Worm (Caenorhabditis elegans): ENCODE results near the gene F01G10.4.

The F01G10.4 gene

ce11 chrIV:10216704-10217296 is 15.6 kb downstream of the F01G10.4 start:
- TF ChIP-seq ceh-36 (tag; optimal IDR thresholded peaks at IDR 0.05) (no peak), sea-1 (GFP tag; conservative IDR thresholded peaks at IDR 0.05) (no peak), pes-1 (GFP tag; IDR thresholded peaks at IDR 0.05) (no peak), tbx-37 (GFP tag; conservative IDR thresholded peaks at IDR 0.05) (no peak), hnd-1 (tag; optimal IDR thresholded peaks at IDR 0.05) (no peak), flt-1 (GFP tag; IDR thresholded peaks at IDR 0.05) (no peak), scrt-1 (GFP tag; IDR thresholded peaks at IDR 0.05) (no peak), hmg-4 (GFP tag; optimal IDR thresholded peaks at IDR 0.05) (no peak), hmbx-1 (tag; optimal IDR thresholded peaks at IDR 0.05) (no peak), ama-1 (optimal IDR thresholded peaks at IDR 0.05) (no peak), F13C5.2 (tag; optimal IDR thresholded peaks at IDR 0.05) (no peak), ceh-13 (GFP tag; optimal IDR thresholded peaks at IDR 0.05) (no peak), B0310.2 (tag; optimal IDR thresholded peaks at IDR 0.05) (no peak), tra-4 (tag; optimal IDR thresholded peaks at IDR 0.05) (no peak), ets-7 (tag; optimal IDR thresholded peaks at IDR 0.05) (no peak)

ce11 chrIV:10216078-10216477 is 16.3 kb downstream of the F01G10.4 start, which contains the start of gene col-124:
TSS of gene col-124 (plus strand) at chrIV:10216451.
- TF ChIP-seq ceh-13 (GFP tag; optimal IDR thresholded peaks at IDR 0.05) (no peak), ama-1 (optimal IDR thresholded peaks at IDR 0.05) (no peak)

ce11 chrIV:10215393-10215792 is 17.0 kb downstream of the F01G10.4 start:
- TF ChIP-seq tra-4 (tag; optimal IDR thresholded peaks at IDR 0.05) (no peak), pes-1 (GFP tag; IDR thresholded peaks at IDR 0.05) (no peak), ets-7 (tag; optimal IDR thresholded peaks at IDR 0.05) (no peak), scrt-1 (GFP tag; IDR thresholded peaks at IDR 0.05) (no peak), hnd-1 (tag; optimal IDR thresholded peaks at IDR 0.05) (no peak), tbx-11 (GFP tag; IDR thresholded peaks at IDR 0.05) (no peak), aly-1 (tag; optimal IDR thresholded peaks at IDR 0.05) (no peak), ceh-13 (GFP tag; optimal IDR thresholded peaks at IDR 0.05) (no peak), hmbx-1 (tag; optimal IDR thresholded peaks at IDR 0.05) (no peak), flt-1 (GFP tag; IDR thresholded peaks at IDR 0.05) (no peak)

- TF ChIP-seq ets-7 (tag; optimal IDR thresholded peaks at IDR 0.05): no peak
- TF ChIP-seq ama-1 (optimal IDR thresholded peaks at IDR 0.05): no peak
- no peak for TF ChIP-seq tbx-37 (GFP tag; conservative IDR thresholded peaks at IDR 0.05)
- no peak for TF ChIP-seq hmbx-1 (tag; optimal IDR thresholded peaks at IDR 0.05)
- no peak for TF ChIP-seq ceh-13 (GFP tag; optimal IDR thresholded peaks at IDR 0.05)
- TF ChIP-seq scrt-1 (GFP tag; IDR thresholded peaks at IDR 0.05): no peak
- no peak for TF ChIP-seq flt-1 (GFP tag; IDR thresholded peaks at IDR 0.05)
These were observed 17.5 kb downstream of the F01G10.4 start, which contains the start of gene abt-1 for ce11 chrIV:10214811-10215210. TSS of gene abt-1 (minus strand) at chrIV:10214911.

ce11 chrIV:10206182-10206581 is 26.2 kb downstream of the F01G10.4 start, which contains the start of gene K04D7.6:
TSS of gene K04D7.6 (minus strand) at chrIV:10206282.
- TF ChIP-seq ceh-36 (tag; optimal IDR thresholded peaks at IDR 0.05) (no peak), hnd-1 (tag; optimal IDR thresholded peaks at IDR 0.05) (no peak), hmg-4 (GFP tag; optimal IDR thresholded peaks at IDR 0.05) (no peak), tbx-37 (GFP tag; conservative IDR thresholded peaks at IDR 0.05) (no peak)

ce11 chrIV:10197317-10197867 is 35.0 kb downstream of the F01G10.4 start, which contains the start of gene gon-4:
TSS of gene gon-4 (plus strand) at chrIV:10197817.
- TF ChIP-seq ama-1 (optimal IDR thresholded peaks at IDR 0.05) (no peak), hnd-1 (tag; optimal IDR thresholded peaks at IDR 0.05) (no peak), tbx-11 (GFP tag; IDR thresholded peaks at IDR 0.05) (no peak), B0310.2 (tag; optimal IDR thresholded peaks at IDR 0.05) (no peak), hmbx-1 (tag; optimal IDR thresholded peaks at IDR 0.05) (no peak)

- TF ChIP-seq tbx-11 (GFP tag; IDR thresholded peaks at IDR 0.05) (no peak), ceh-13 (GFP tag; optimal IDR thresholded peaks at IDR 0.05) (no peak), sea-1 (GFP tag; conservative IDR thresholded peaks at IDR 0.05) (no peak), hnd-1 (tag; optimal IDR thresholded peaks at IDR 0.05) (no peak), hmbx-1 (tag; optimal IDR thresholded peaks at IDR 0.05) (no peak), ceh-36 (tag; optimal IDR thresholded peaks at IDR 0.05) (no peak)
These were observed 38.0 kb downstream of the F01G10.4 start, which contains the start of gene ptrg-1 for ce11 chrIV:10194345-10194744. TSS of gene ptrg-1 (minus strand) at chrIV:10194445.

- TF ChIP-seq hmbx-1 (tag; optimal IDR thresholded peaks at IDR 0.05): no peak
- no peak for TF ChIP-seq scrt-1 (GFP tag; IDR thresholded peaks at IDR 0.05)
- TF ChIP-seq aly-1 (tag; optimal IDR thresholded peaks at IDR 0.05): no peak
- TF ChIP-seq B0310.2 (tag; optimal IDR thresholded peaks at IDR 0.05): no peak
- no peak for TF ChIP-seq ceh-13 (GFP tag; optimal IDR thresholded peaks at IDR 0.05)
- TF ChIP-seq ets-7 (tag; optimal IDR thresholded peaks at IDR 0.05): no peak
These were observed 40.9 kb downstream of the F01G10.4 start for ce11 chrIV:10191498-10191897.

- TF ChIP-seq B0310.2 (tag; optimal IDR thresholded peaks at IDR 0.05) (no peak), pes-1 (GFP tag; IDR thresholded peaks at IDR 0.05) (no peak), hmg-4 (GFP tag; optimal IDR thresholded peaks at IDR 0.05) (no peak), tbx-37 (GFP tag; conservative IDR thresholded peaks at IDR 0.05) (no peak), ceh-13 (GFP tag; optimal IDR thresholded peaks at IDR 0.05) (no peak), tbx-11 (GFP tag; IDR thresholded peaks at IDR 0.05) (no peak), scrt-1 (GFP tag; IDR thresholded peaks at IDR 0.05) (no peak), flt-1 (GFP tag; IDR thresholded peaks at IDR 0.05) (no peak), F13C5.2 (tag; optimal IDR thresholded peaks at IDR 0.05) (no peak), ceh-36 (tag; optimal IDR thresholded peaks at IDR 0.05) (no peak), hnd-1 (tag; optimal IDR thresholded peaks at IDR 0.05) (no peak), ama-1 (optimal IDR thresholded peaks at IDR 0.05) (no peak), tra-4 (tag; optimal IDR thresholded peaks at IDR 0.05) (no peak), sea-1 (GFP tag; conservative IDR thresholded peaks at IDR 0.05) (no peak), ets-7 (tag; optimal IDR thresholded peaks at IDR 0.05) (no peak), hmbx-1 (tag; optimal IDR thresholded peaks at IDR 0.05) (no peak), aly-1 (tag; optimal IDR thresholded peaks at IDR 0.05) (no peak)
These were observed 41.8 kb downstream of the F01G10.4 start for ce11 chrIV:10190586-10190985.
